Worm (Caenorhabditis elegans) whole organism, early embryonic: ENCODE measurements around the gene T25D10.1.

Source experiments
- aly-1 ChIP-seq: sonication (generic microtip); optimal IDR thresholded peaks from 2 replicates; lab custom pipeline; 2016; ENCODE audit warnings: missing genetic modification characterization, missing compliant biosample characterization
- ama-1 ChIP-seq: fragments of 150-350 bp; optimal IDR thresholded peaks from 2 replicates; lab custom pipeline; 2014
- hmbx-1 ChIP-seq: sonication (generic microtip); optimal IDR thresholded peaks from 2 replicates; lab custom pipeline; 2016; ENCODE audit warnings: mild to moderate bottlenecking, missing genetic modification characterization, missing compliant biosample characterization
- hnd-1 ChIP-seq: sonication (generic microtip); optimal IDR thresholded peaks from 2 replicates; lab custom pipeline; 2016; ENCODE audit warnings: missing genetic modification characterization, missing compliant biosample characterization
- scrt-1 ChIP-seq: fragments of 200-800 bp; sonication (Bioruptor generic); IDR thresholded peaks from 2 replicates; pipeline ENCODE4 v1.3.6; 2022; ENCODE audit warnings: missing genetic modification characterization, missing compliant biosample characterization

- no peak for TF ChIP-seq ama-1 (lab: Kevin White, UChicago)
- TF ChIP-seq aly-1, result no peak
- no peak for TF ChIP-seq hmbx-1 (tag; lab: Kevin White, UChicago)
- no peak for TF ChIP-seq hnd-1 (tag; lab: Kevin White, UChicago)
- TF ChIP-seq scrt-1 (GFP tag; lab: Robert Waterston, UW), result no peak
These were observed 12.0 kb upstream of the T25D10.1 start, which contains the start of gene F58F12.3 for ce11 chrII:6391195-6391594.
